Worm (Caenorhabditis elegans): ENCODE data around the gene ZC196.2.

ZC196.2 gene

DNA sequence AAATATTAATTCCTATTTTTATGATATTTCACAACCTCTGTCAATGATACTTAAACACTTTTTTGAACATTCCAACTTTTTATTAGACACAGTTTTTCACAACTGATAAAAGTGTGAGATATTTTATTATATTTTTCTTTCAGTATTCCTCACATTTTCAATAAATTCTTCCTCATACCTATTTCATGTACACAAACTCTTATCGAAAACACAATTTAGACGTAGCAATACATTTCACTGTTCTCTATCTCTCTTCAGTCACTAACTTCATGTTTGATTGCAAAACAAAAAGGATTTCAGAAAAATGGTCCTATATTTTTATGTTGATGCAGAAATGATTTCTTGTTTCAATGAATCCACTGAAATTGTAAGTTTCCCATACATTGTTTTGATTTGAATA, 6.6 kb downstream of the ZC196.2 start, which contains the start of gene B0507.6:
Gene B0507.6 (plus strand): TSS at position 301 of the 400 bp plus-strand sequence.
- no peak for TF ChIP-seq nhr-19 (GFP tag; conservative IDR thresholded peaks at IDR 0.05)
- no peak for TF ChIP-seq nhr-28 (tag; optimal IDR thresholded peaks at IDR 0.05)
- no peak for TF ChIP-seq lin-15B (tag; optimal IDR thresholded peaks at IDR 0.05)
- TF ChIP-seq ama-1 (optimal IDR thresholded peaks at IDR 0.05): no peak
- TF ChIP-seq lsy-2 (tag; optimal IDR thresholded peaks at IDR 0.05): no peak
- TF ChIP-seq mef-2 (tag; optimal IDR thresholded peaks at IDR 0.05): no peak
- no peak for TF ChIP-seq hpl-2 (GFP tag; optimal IDR thresholded peaks at IDR 0.05)
- no peak for TF ChIP-seq tlp-1 (tag; optimal IDR thresholded peaks at IDR 0.05)
- TF ChIP-seq swsn-7 (tag; optimal IDR thresholded peaks at IDR 0.05): no peak
- TF ChIP-seq C16A3.4 (tag; optimal IDR thresholded peaks at IDR 0.05): no peak
- no peak for TF ChIP-seq nhr-84 (tag; optimal IDR thresholded peaks at IDR 0.05)
- TF ChIP-seq vab-15 (tag; optimal IDR thresholded peaks at IDR 0.05): no peak
- no peak for TF ChIP-seq sox-4 (tag; optimal IDR thresholded peaks at IDR 0.05)
- no peak for TF ChIP-seq egl-27 (tag; optimal IDR thresholded peaks at IDR 0.05)
- TF ChIP-seq mep-1 (tag; optimal IDR thresholded peaks at IDR 0.05): no peak

- TF ChIP-seq vab-15 (tag; optimal IDR thresholded peaks at IDR 0.05) (no peak), sox-4 (tag; optimal IDR thresholded peaks at IDR 0.05) (no peak), ceh-90 (tag; optimal IDR thresholded peaks at IDR 0.05) (no peak), mab-9 (GFP tag; IDR thresholded peaks at IDR 0.05) (no peak), nhr-77 (tag; optimal IDR thresholded peaks at IDR 0.05) (no peak), hpl-2 (GFP tag; optimal IDR thresholded peaks at IDR 0.05) (no peak), C34B4.2 (tag; optimal IDR thresholded peaks at IDR 0.05) (no peak), mdl-1 (tag; optimal IDR thresholded peaks at IDR 0.05) (no peak), ceh-82 (tag; optimal IDR thresholded peaks at IDR 0.05) (no peak)
Measured at ce11 chrV:8753395-8753794, 14.2 kb downstream of the ZC196.2 start, which contains the start of gene B0507.5. B0507.5 (plus strand) TSS chrV:8753695.

DNA sequence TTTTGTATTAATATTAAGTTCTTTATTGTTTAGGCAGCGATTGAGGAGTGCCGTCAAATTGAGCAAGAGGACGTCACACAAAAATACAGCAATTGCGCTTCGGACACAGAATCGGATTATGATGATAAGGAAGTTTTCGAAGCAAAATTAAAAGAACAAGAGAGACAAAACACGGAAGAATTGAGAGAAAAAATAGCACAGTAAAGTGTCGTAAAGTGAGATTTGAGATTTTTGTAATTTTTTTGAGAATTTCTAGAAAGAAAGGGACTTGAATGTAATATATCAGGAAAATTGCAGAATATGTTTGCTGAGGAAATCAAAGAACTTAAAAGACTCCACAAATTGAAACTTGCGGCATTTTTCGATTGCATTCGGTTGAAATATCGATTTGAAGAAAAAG, 15.4 kb downstream of the ZC196.2 start, which contains the start of gene B0507.4:
Gene B0507.4 (plus strand): TSS at position 301 of the 400 bp plus-strand sequence.
- TF ChIP-seq mep-1 (tag; optimal IDR thresholded peaks at IDR 0.05) (no peak), nhr-85 (tag) (no peak), ceh-63 (GFP tag; optimal IDR thresholded peaks at IDR 0.05) (no peak), C04F5.9 (tag; optimal IDR thresholded peaks at IDR 0.05) (no peak), sox-4 (tag; optimal IDR thresholded peaks at IDR 0.05) (no peak)

ce11 chrV:8758618-8759017, 19.4 kb downstream of the ZC196.2 start, which contains the start of gene B0507.7:
B0507.7 (minus strand) TSS chrV:8758718.
- TF ChIP-seq lin-39 (tag; optimal IDR thresholded peaks at IDR 0.05) (no peak), efl-1 (optimal IDR thresholded peaks at IDR 0.05) (peak in 1 of 2 experiments; percentile 39), efl-1 (GFP tag; optimal IDR thresholded peaks at IDR 0.05 in 1 of 2) (no peak)

DNA sequence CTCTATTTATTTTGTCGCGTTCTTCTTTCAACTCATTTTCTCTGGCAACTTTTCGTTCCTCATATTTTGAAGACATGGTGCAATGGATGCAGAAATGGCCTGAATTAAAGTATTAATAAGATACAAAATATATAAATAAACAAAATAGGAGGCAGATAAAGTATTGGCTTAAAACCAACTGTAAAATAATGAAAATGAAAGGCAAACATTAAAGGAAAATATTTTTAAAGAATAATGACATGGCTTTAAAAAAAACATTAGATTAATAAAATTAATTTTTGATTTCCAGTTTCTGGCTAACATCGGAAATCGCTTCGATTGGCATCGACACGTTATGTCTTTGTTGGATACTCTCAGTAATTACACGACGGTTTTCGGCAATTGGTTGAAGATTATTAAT, 21.2 kb downstream of the ZC196.2 start, which contains the start of gene ddn-1:
Gene ddn-1 (minus strand): TSS at position 101 of the 400 bp plus-strand sequence.
- TF ChIP-seq pqm-1 (tag; optimal IDR thresholded peaks at IDR 0.05) (no peak), fkh-10 (GFP tag; optimal IDR thresholded peaks at IDR 0.05) (no peak)

DNA sequence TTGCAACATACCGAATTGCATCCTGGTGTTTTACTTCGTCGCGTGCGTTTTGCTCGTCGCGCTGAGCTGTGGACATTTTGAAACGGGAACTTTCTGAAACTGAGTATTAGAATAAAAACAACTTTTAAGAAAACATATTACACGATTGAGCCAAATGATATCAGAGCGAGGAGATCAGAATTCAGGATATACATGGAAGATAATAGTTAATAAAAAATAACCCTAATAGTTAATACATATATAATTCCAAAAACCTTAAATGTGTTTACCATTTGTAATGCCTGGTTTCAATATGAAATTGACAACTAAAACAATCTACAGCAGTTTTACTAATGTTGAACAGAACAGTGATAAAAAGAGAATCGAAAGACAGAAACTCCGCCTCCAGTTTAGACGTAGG, 23.6 kb downstream of the ZC196.2 start, which contains the start of gene B0507.8:
Gene B0507.8 (minus strand): TSS at position 101 of the 400 bp plus-strand sequence.
- no peak for TF ChIP-seq nhr-84 (tag; optimal IDR thresholded peaks at IDR 0.05)
- TF ChIP-seq ztf-11 (tag; optimal IDR thresholded peaks at IDR 0.05): no peak
- TF ChIP-seq fkh-8 (tag; optimal IDR thresholded peaks at IDR 0.05): no peak
- TF ChIP-seq lin-14 (GFP tag; optimal IDR thresholded peaks at IDR 0.05): no peak
- TF ChIP-seq unc-86 (tag; optimal IDR thresholded peaks at IDR 0.05): no peak
- no peak for TF ChIP-seq ceh-8 (GFP tag; optimal IDR thresholded peaks at IDR 0.05)
- no peak for TF ChIP-seq aha-1 (tag; optimal IDR thresholded peaks at IDR 0.05)
- TF ChIP-seq fkh-4 (tag; optimal IDR thresholded peaks at IDR 0.05; ENCODE audit: borderline replicate concordance): no peak
- no peak for TF ChIP-seq nhr-19 (GFP tag; conservative IDR thresholded peaks at IDR 0.05)
- no peak for TF ChIP-seq lir-3 (tag; optimal IDR thresholded peaks at IDR 0.05; ENCODE audit: poor library complexity)
- no peak for TF ChIP-seq nhr-90 (tag; optimal IDR thresholded peaks at IDR 0.05; ENCODE audit: poor library complexity)

Data from whole organism, L1 larva.